Worm (Caenorhabditis elegans) whole organism, L1 larva: Measurements from ENCODE around the gene Y69H2.3.

ENCODE experiments used
- aly-2 ChIP-seq: fragments of 150-350 bp; optimal IDR thresholded peaks from 2 replicates; lab custom pipeline; 2014; ENCODE audit warnings: missing biosample characterization, missing genetic modification characterization
- ama-1 ChIP-seq: fragments of 150-350 bp; optimal IDR thresholded peaks from 2 replicates; lab custom pipeline; 2014
- ceh-82 ChIP-seq, 3 experiments: fragments of 150-350 bp in 1 of 3; sonication (generic microtip) in 2 of 3; optimal IDR thresholded peaks; 2 replicates each; lab custom pipeline; 2014 to 2017; ENCODE audit warnings: missing biosample characterization in 3 of 3, missing genetic modification characterization in 3 of 3
- efl-1 ChIP-seq, 4 experiments: fragments of 150-350 bp; optimal IDR thresholded peaks in 3 of 4; peaks in 1 of 4; 1 replicate in 1 of 4; 2 replicates in 3 of 4; lab custom pipeline; 2014; ENCODE audit warnings: missing biosample characterization in 2 of 4, missing genetic modification characterization in 2 of 4, missing genetic modification reagents in 2 of 4
- egl-27 ChIP-seq, 2 experiments: fragments of 150-350 bp in 1 of 2; sonication (generic microtip); optimal IDR thresholded peaks; 3 replicates each; lab custom pipeline; 2017 to 2018; ENCODE audit warnings: missing biosample characterization in 2 of 2, missing genetic modification characterization in 2 of 2, missing genetic modification reagents in 2 of 2
- elt-2 ChIP-seq: sonication (generic microtip); optimal IDR thresholded peaks from 2 replicates; lab custom pipeline; 2016; ENCODE audit warnings: missing genetic modification characterization, mild to moderate bottlenecking, inconsistent platforms, missing compliant biosample characterization, missing genetic modification reagents
- elt-3 ChIP-seq, 6 experiments: fragments of 150-350 bp in 1 of 6; sonication (generic microtip); optimal IDR thresholded peaks; 2 replicates each; lab custom pipeline; 2017 to 2018; ENCODE audit warnings: missing biosample characterization in 6 of 6, missing genetic modification characterization in 6 of 6, inconsistent platforms in 1 of 6
- fkh-10 ChIP-seq: sonication (generic microtip); optimal IDR thresholded peaks from 2 replicates; lab custom pipeline; 2017; ENCODE audit warnings: missing biosample characterization, missing genetic modification reagents, missing genetic modification characterization
- lsy-2 ChIP-seq, 2 experiments: fragments of 150-350 bp; optimal IDR thresholded peaks; 2 replicates each; lab custom pipeline; 2014; ENCODE audit warnings: missing biosample characterization in 2 of 2, missing genetic modification characterization in 2 of 2
- nhr-11 ChIP-seq: fragments of 150-350 bp; optimal IDR thresholded peaks from 2 replicates; lab custom pipeline; 2014; ENCODE audit warnings: missing biosample characterization, missing genetic modification characterization
- nhr-71 ChIP-seq: sonication (generic microtip); optimal IDR thresholded peaks from 2 replicates; lab custom pipeline; 2016; ENCODE audit warnings: mild to moderate bottlenecking, missing genetic modification characterization, moderate library complexity, missing compliant biosample characterization
- nhr-85 ChIP-seq: sonication (generic microtip); peaks from one replicate; lab custom pipeline; 2016; ENCODE audit warnings: missing genetic modification characterization, inconsistent platforms, missing compliant biosample characterization
- tbx-2 ChIP-seq: sonication (generic microtip); optimal IDR thresholded peaks from 2 replicates; lab custom pipeline; 2016; ENCODE audit warnings: missing genetic modification characterization, missing compliant biosample characterization
- unc-98 ChIP-seq: fragments of 200-800 bp; sonication (Bioruptor generic); IDR thresholded peaks from 2 replicates; pipeline ENCODE4 v1.3.6; 2022; ENCODE audit warnings: missing genetic modification characterization, missing compliant biosample characterization

ce11 chrV:18613164-18613563, 50.8 kb downstream of the Y69H2.3 start:
- no peak for TF ChIP-seq ceh-82 (tag; optimal IDR thresholded peaks at IDR 0.05; lab: Kevin White, UChicago)
- TF ChIP-seq unc-98 (GFP tag; lab: Robert Waterston, UW), result no peak
- TF ChIP-seq aly-2 (tag; lab: Kevin White, UChicago), result no peak
- TF ChIP-seq egl-27 (tag; optimal IDR thresholded peaks at IDR 0.05; lab: Kevin White, UChicago), result no peak
- no peak for TF ChIP-seq nhr-85 (tag; lab: Kevin White, UChicago)
- TF ChIP-seq elt-2 (tag; lab: Kevin White, UChicago), result no peak
- no peak for TF ChIP-seq tbx-2 (tag; lab: Kevin White, UChicago)
- no peak for TF ChIP-seq efl-1 (optimal IDR thresholded peaks at IDR 0.05; lab: Kevin White, UChicago)
- no peak for TF ChIP-seq efl-1 (GFP tag; optimal IDR thresholded peaks at IDR 0.05 in 1 of 2; lab: Kevin White, UChicago)
- no peak for TF ChIP-seq fkh-10 (GFP tag; lab: Kevin White, UChicago)
- no peak for TF ChIP-seq ama-1 (lab: Kevin White, UChicago)
- TF ChIP-seq nhr-71 (tag; lab: Kevin White, UChicago), result no peak
- no peak for TF ChIP-seq lsy-2 (tag; optimal IDR thresholded peaks at IDR 0.05; lab: Kevin White, UChicago)
- no peak for TF ChIP-seq elt-3 (tag; optimal IDR thresholded peaks at IDR 0.05; lab: Kevin White, UChicago)
- TF ChIP-seq nhr-11 (tag; lab: Kevin White, UChicago), result no peak
